Fruit fly (Drosophila melanogaster) whole organism, embryonic: ENCODE results near the gene CheB74a.

Source experiments
- Ada2b ChIP-seq: fragments of 200-800 bp; sonication (Bioruptor generic); IDR thresholded peaks from 2 replicates; pipeline ENCODE4 v1.3.6; 2022; ENCODE audit warnings: missing biosample characterization, missing genetic modification characterization
- BtbVII ChIP-seq: fragments of 200-800 bp; sonication (Bioruptor generic); optimal IDR thresholded peaks from 3 replicates; lab custom pipeline; 2017; ENCODE audit warnings: missing biosample characterization, mild to moderate bottlenecking, missing genetic modification characterization
- CG10543 ChIP-seq: fragments of 200-800 bp; sonication (Bioruptor generic); optimal IDR thresholded peaks from 3 replicates; lab custom pipeline; 2017; ENCODE audit warnings: missing biosample characterization, mild to moderate bottlenecking, missing genetic modification characterization, moderate library complexity
- CG11247 ChIP-seq: fragments of 200-800 bp; sonication (Bioruptor generic); IDR thresholded peaks from 2 replicates; pipeline ENCODE4 v1.3.6; 2022; ENCODE audit warnings: missing biosample characterization, missing genetic modification characterization
- CG13287 ChIP-seq: fragments of 200-800 bp; sonication (Bioruptor generic); IDR thresholded peaks from 2 replicates; pipeline ENCODE4 v1.3.6; 2022; ENCODE audit warnings: missing biosample characterization, missing genetic modification characterization; ENCODE audit not compliant: partially characterized antibody
- CG13894 ChIP-seq: fragments of 200-800 bp; sonication (Bioruptor generic); optimal IDR thresholded peaks from 3 replicates; lab custom pipeline; 2018; ENCODE audit warnings: missing biosample characterization, mild to moderate bottlenecking, missing genetic modification characterization, moderate library complexity
- CG14014 ChIP-seq: fragments of 200-800 bp; sonication (Bioruptor generic); IDR thresholded peaks from 2 replicates; pipeline ENCODE4 v1.3.6; 2022; ENCODE audit warnings: missing biosample characterization, missing genetic modification characterization
- CG14050 ChIP-seq: fragments of 200-800 bp; sonication (Bioruptor generic); IDR thresholded peaks from 3 replicates; pipeline ENCODE4 v1.3.6; 2022; ENCODE audit warnings: missing biosample characterization, missing genetic modification characterization
- CG15269 ChIP-seq: fragments of 200-800 bp; sonication (Bioruptor generic); optimal IDR thresholded peaks from 2 replicates; lab custom pipeline; 2018; ENCODE audit warnings: missing biosample characterization, mild to moderate bottlenecking, missing genetic modification characterization, moderate library complexity
- CG15479 ChIP-seq: fragments of 200-800 bp; sonication (Bioruptor generic); optimal IDR thresholded peaks from 3 replicates; lab custom pipeline; 2019; ENCODE audit warnings: missing biosample characterization, mild to moderate bottlenecking, missing genetic modification characterization, moderate library complexity
- CG15514 ChIP-seq: fragments of 200-800 bp; sonication (Bioruptor generic); optimal IDR thresholded peaks from 3 replicates; lab custom pipeline; 2017; ENCODE audit warnings: missing biosample characterization, missing genetic modification characterization, mild to moderate bottlenecking, moderate library complexity, missing genetic modification reagents
- CG16779 ChIP-seq: fragments of 200-800 bp; sonication (Bioruptor generic); IDR thresholded peaks from 2 replicates; pipeline ENCODE4 v1.3.6; 2022; ENCODE audit warnings: missing biosample characterization, missing genetic modification characterization
- CG18599 ChIP-seq: fragments of 200-800 bp; sonication (Bioruptor generic); optimal IDR thresholded peaks from 3 replicates; lab custom pipeline; 2017; ENCODE audit warnings: missing biosample characterization, missing genetic modification characterization, mild to moderate bottlenecking, moderate library complexity, missing genetic modification reagents
- CG18619 ChIP-seq: fragments of 200-800 bp; sonication (Bioruptor generic); optimal IDR thresholded peaks from 3 replicates; lab custom pipeline; 2017; ENCODE audit warnings: missing biosample characterization, mild to moderate bottlenecking, missing genetic modification characterization
- CG18764 ChIP-seq: fragments of 200-800 bp; sonication (Bioruptor generic); optimal IDR thresholded peaks from 3 replicates; lab custom pipeline; 2016; ENCODE audit warnings: missing biosample characterization, missing genetic modification characterization
- CG2120 ChIP-seq: fragments of 200-800 bp; sonication (Bioruptor generic); optimal IDR thresholded peaks from 3 replicates; lab custom pipeline; 2016; ENCODE audit warnings: missing biosample characterization, missing genetic modification characterization
- CG2678 ChIP-seq: fragments of 200-800 bp; sonication (Bioruptor generic); optimal IDR thresholded peaks from 3 replicates; lab custom pipeline; 2019; ENCODE audit warnings: missing biosample characterization, mild to moderate bottlenecking, missing genetic modification characterization, moderate library complexity
- CG3281 ChIP-seq: fragments of 200-800 bp; sonication (Bioruptor generic); optimal IDR thresholded peaks from 3 replicates; lab custom pipeline; 2017; ENCODE audit warnings: missing biosample characterization, mild to moderate bottlenecking, missing genetic modification characterization
- CG7556 ChIP-seq: fragments of 200-800 bp; sonication (Bioruptor generic); optimal IDR thresholded peaks from 2 replicates; lab custom pipeline; 2017; ENCODE audit warnings: missing biosample characterization, mild to moderate bottlenecking, missing genetic modification characterization
- Doc2 ChIP-seq: fragments of 200-800 bp; sonication (Bioruptor generic); IDR thresholded peaks from 2 replicates; pipeline ENCODE4 v1.3.6; 2022; ENCODE audit warnings: missing biosample characterization, missing genetic modification characterization
- E2f1 ChIP-seq: fragments of 200-800 bp; sonication (Bioruptor generic); IDR thresholded peaks from 2 replicates; pipeline ENCODE4 v1.3.6; 2022; ENCODE audit warnings: missing biosample characterization, missing genetic modification characterization
- Fer1 ChIP-seq: fragments of 200-800 bp; sonication (Bioruptor generic); optimal IDR thresholded peaks from 2 replicates; lab custom pipeline; 2017; ENCODE audit warnings: missing biosample characterization, mild to moderate bottlenecking, missing genetic modification characterization
- Hmr ChIP-seq: fragments of 200-800 bp; sonication (Bioruptor generic); optimal IDR thresholded peaks from 3 replicates; lab custom pipeline; 2017; ENCODE audit warnings: mild to moderate bottlenecking, missing biosample characterization, missing genetic modification reagents, missing genetic modification characterization
- Jarid2 ChIP-seq: fragments of 200-800 bp; sonication (Bioruptor generic); optimal IDR thresholded peaks from 3 replicates; lab custom pipeline; 2017; ENCODE audit warnings: mild to moderate bottlenecking, missing biosample characterization, missing genetic modification reagents, missing genetic modification characterization
- Lhr ChIP-seq: fragments of 200-800 bp; sonication (Bioruptor generic); optimal IDR thresholded peaks from 3 replicates; lab custom pipeline; 2017; ENCODE audit warnings: mild to moderate bottlenecking, missing biosample characterization, missing genetic modification reagents, missing genetic modification characterization
- Lim3 ChIP-seq: fragments of 200-800 bp; sonication (Bioruptor generic); IDR thresholded peaks from 2 replicates; pipeline ENCODE4 v1.3.6; 2022; ENCODE audit warnings: missing biosample characterization, missing genetic modification characterization
- Med ChIP-seq: fragments of 200-800 bp; sonication (Bioruptor generic); peaks from one replicate; lab custom pipeline; 2016; ENCODE audit warnings: missing biosample characterization, missing genetic modification characterization, mild to moderate bottlenecking, inconsistent platforms, moderate library complexity
- Meics ChIP-seq: fragments of 200-800 bp; sonication (Bioruptor generic); optimal IDR thresholded peaks from 2 replicates; lab custom pipeline; 2017; ENCODE audit warnings: missing biosample characterization, mild to moderate bottlenecking, missing genetic modification characterization
- Mes4 ChIP-seq: fragments of 200-800 bp; sonication (Bioruptor generic); optimal IDR thresholded peaks from 2 replicates; lab custom pipeline; 2016; ENCODE audit warnings: missing biosample characterization, missing genetic modification characterization
- Rfx ChIP-seq: fragments of 200-800 bp; sonication (Bioruptor generic); IDR thresholded peaks from 2 replicates; pipeline ENCODE4 v1.3.6; 2022; ENCODE audit warnings: missing biosample characterization, missing genetic modification characterization
- abd-A ChIP-seq: fragments of 200-800 bp; sonication (Bioruptor generic); optimal IDR thresholded peaks from 3 replicates; lab custom pipeline; 2019; ENCODE audit warnings: missing biosample characterization, mild to moderate bottlenecking, missing genetic modification characterization, moderate library complexity
- caup ChIP-seq: fragments of 200-800 bp; sonication (Bioruptor generic); optimal IDR thresholded peaks from 3 replicates; lab custom pipeline; 2017; ENCODE audit warnings: missing biosample characterization, mild to moderate bottlenecking, missing genetic modification characterization, moderate library complexity; ENCODE audit not compliant: severe bottlenecking
- emc ChIP-seq: fragments of 200-800 bp; sonication (Bioruptor generic); optimal IDR thresholded peaks from 2 replicates; lab custom pipeline; 2016; ENCODE audit warnings: missing biosample characterization, missing genetic modification characterization
- eyg ChIP-seq: fragments of 200-800 bp; sonication (Bioruptor generic); optimal IDR thresholded peaks from 3 replicates; lab custom pipeline; 2016; ENCODE audit warnings: missing biosample characterization, missing genetic modification characterization
- ftz-f1 ChIP-seq: fragments of 200-800 bp; sonication (Bioruptor generic); optimal IDR thresholded peaks from 2 replicates; lab custom pipeline; 2016; ENCODE audit warnings: missing biosample characterization, missing genetic modification characterization
- gro ChIP-seq: fragments of 200-800 bp; sonication (Bioruptor generic); optimal IDR thresholded peaks from 2 replicates; lab custom pipeline; 2016; ENCODE audit warnings: missing biosample characterization, missing genetic modification characterization
- ind ChIP-seq: fragments of 200-800 bp; sonication (Bioruptor generic); optimal IDR thresholded peaks from 3 replicates; lab custom pipeline; 2016; ENCODE audit warnings: missing biosample characterization, missing genetic modification characterization
- kah ChIP-seq: fragments of 200-800 bp; sonication (Bioruptor generic); optimal IDR thresholded peaks from 2 replicates; lab custom pipeline; 2018; ENCODE audit warnings: missing biosample characterization, mild to moderate bottlenecking, missing genetic modification characterization
- lab ChIP-seq: fragments of 200-800 bp; sonication (Bioruptor generic); optimal IDR thresholded peaks from 3 replicates; lab custom pipeline; 2017; ENCODE audit warnings: missing biosample characterization, missing genetic modification characterization, mild to moderate bottlenecking, moderate library complexity, missing genetic modification reagents
- lbe ChIP-seq: fragments of 200-800 bp; sonication (Bioruptor generic); optimal IDR thresholded peaks from 2 replicates; lab custom pipeline; 2016; ENCODE audit warnings: missing biosample characterization, mild to moderate bottlenecking, missing genetic modification characterization
- lov ChIP-seq, 2 experiments: fragments of 200-800 bp in 1 of 2; fragments of >200 bp in 1 of 2; sonication (Bioruptor generic) in 1 of 2; IDR thresholded peaks in 1 of 2; optimal IDR thresholded peaks in 1 of 2; 2 replicates in 1 of 2; 3 replicates in 1 of 2; pipeline versions ENCODE4 v1.3.6 to Lab custom; 2017 to 2022; ENCODE audit warnings: missing biosample characterization in 1 of 2, missing genetic modification characterization in 1 of 2
- mirr ChIP-seq: fragments of 200-800 bp; sonication (Bioruptor generic); optimal IDR thresholded peaks from 3 replicates; lab custom pipeline; 2018; ENCODE audit warnings: missing biosample characterization, mild to moderate bottlenecking, missing genetic modification characterization
- nom ChIP-seq: fragments of 200-800 bp; sonication (Bioruptor generic); optimal IDR thresholded peaks from 2 replicates; lab custom pipeline; 2017; ENCODE audit warnings: missing biosample characterization, missing genetic modification characterization, mild to moderate bottlenecking, moderate library complexity, missing genetic modification reagents
- odd ChIP-seq: fragments of 200-800 bp; sonication (Bioruptor generic); optimal IDR thresholded peaks from 2 replicates; lab custom pipeline; 2017; ENCODE audit warnings: missing biosample characterization, mild to moderate bottlenecking, missing genetic modification characterization
- sob ChIP-seq: fragments of 200-800 bp; sonication (Bioruptor generic); IDR thresholded peaks from 2 replicates; pipeline ENCODE4 v1.3.6; 2022; ENCODE audit warnings: missing biosample characterization, missing genetic modification characterization
- tio ChIP-seq: fragments of 200-800 bp; sonication (Bioruptor generic); optimal IDR thresholded peaks from 2 replicates; lab custom pipeline; 2017; ENCODE audit warnings: missing biosample characterization, missing genetic modification characterization, inconsistent platforms
- twi ChIP-seq: fragments of 200-800 bp; optimal IDR thresholded peaks from 2 replicates; lab custom pipeline; 2019; ENCODE audit warnings: missing biosample characterization, mild to moderate bottlenecking, missing genetic modification characterization, moderate library complexity
- usp ChIP-seq: fragments of >200 bp; optimal IDR thresholded peaks from 2 replicates; lab custom pipeline; 2017; ENCODE audit warnings: missing biosample characterization, missing genetic modification characterization
- z ChIP-seq: fragments of 200-800 bp; sonication (Bioruptor generic); IDR thresholded peaks from 3 replicates; pipeline ENCODE4 v1.3.6; 2022; ENCODE audit warnings: missing biosample characterization, missing genetic modification characterization

CheB74a gene

DNA sequence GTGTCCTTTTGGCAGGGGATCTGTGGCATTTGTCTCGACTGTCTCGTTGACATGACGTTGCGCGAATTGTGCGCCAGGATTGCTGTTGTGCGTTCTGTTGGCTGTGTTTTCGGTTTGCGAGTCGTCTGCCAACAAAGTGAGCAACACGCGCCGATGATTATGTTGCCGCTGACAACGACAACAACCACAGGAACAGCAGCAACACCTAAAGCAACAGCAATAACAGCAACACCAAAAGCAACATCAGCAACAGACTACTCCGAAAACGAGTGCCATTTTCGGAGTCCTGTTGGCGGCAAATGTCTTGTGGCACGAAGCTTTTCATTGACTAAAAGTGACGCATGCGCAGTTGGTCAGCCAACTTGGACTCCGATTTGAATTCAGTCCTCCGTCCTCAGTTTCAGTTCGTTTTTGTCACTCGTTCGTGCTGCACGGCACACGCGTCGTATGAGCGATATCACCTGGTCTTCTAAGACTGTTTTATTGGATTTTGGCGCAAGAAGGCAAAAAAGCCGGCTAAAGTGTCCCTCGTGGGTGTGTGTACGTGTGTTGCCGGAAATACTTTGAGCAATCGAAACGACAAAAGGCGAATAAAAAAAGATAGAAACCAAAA, 30.0 kb downstream of the CheB74a start, which contains the start of gene Ccn (continued):
- TF ChIP-seq tio (no peak), CG11247 (GFP tag; lab: Robert Waterston, UW) (no peak), Doc2 (GFP tag; lab: Robert Waterston, UW) (no peak), Jarid2 (peak; percentile 18), abd-A (peak; percentile 56), Lhr (no peak), sob (no peak), E2f1 (no peak), CG13287 (GFP tag; lab: Robert Waterston, UW) (no peak), lov (optimal IDR thresholded peaks at IDR 0.05; lab: Kevin White, UChicago) (no peak), lov (GFP tag; IDR thresholded peaks at IDR 0.05; lab: Robert Waterston, UW) (no peak), ftz-f1 (GFP tag; lab: Kevin White, UChicago) (no peak), CG16779 (no peak), odd (GFP tag; lab: Kevin White, UChicago) (no peak), usp (GFP tag; lab: Kevin White, UChicago) (no peak), nom (GFP tag; lab: Kevin White, UChicago) (no peak), Ada2b (GFP tag; lab: Robert Waterston, UW) (no peak), emc (GFP tag; lab: Kevin White, UChicago) (no peak), Mes4 (GFP tag; lab: Kevin White, UChicago) (no peak)

DNA sequence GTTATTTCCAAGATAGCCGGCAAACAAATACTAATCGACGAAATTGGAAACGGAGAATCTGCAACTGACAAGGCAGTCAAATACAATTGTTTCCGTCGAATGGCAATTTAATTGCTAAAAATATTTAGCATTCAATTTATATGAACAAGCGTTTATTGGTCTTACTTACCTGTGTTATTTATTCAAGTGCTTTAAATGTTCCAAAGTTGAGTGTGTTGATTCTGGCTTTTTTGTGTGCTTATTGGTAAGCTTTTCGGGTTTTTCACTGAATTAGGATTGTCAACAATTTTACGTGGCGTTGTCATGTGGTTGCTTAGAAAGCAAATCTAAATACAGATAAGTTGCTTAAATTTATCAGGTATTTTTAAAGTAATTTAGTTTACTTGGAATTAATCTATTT, 47.9 kb downstream of the CheB74a start:
- TF ChIP-seq BtbVII (GFP tag; lab: Kevin White, UChicago) (peak; percentile 45), CG15514 (GFP tag; lab: Kevin White, UChicago) (peak; percentile 29), gro (no peak), ind (GFP tag; lab: Kevin White, UChicago) (no peak), mirr (GFP tag; lab: Kevin White, UChicago) (peak; percentile 1), Fer1 (GFP tag; lab: Kevin White, UChicago) (peak; percentile 55), CG15479 (GFP tag; lab: Kevin White, UChicago) (no peak), caup (peak; percentile 39), Lim3 (GFP tag; lab: Robert Waterston, UW) (no peak), Doc2 (GFP tag; lab: Robert Waterston, UW) (no peak), CG2678 (tag; lab: Kevin White, UChicago) (peak; percentile 4), Meics (GFP tag; lab: Kevin White, UChicago) (peak; percentile 13), twi (tag; lab: Kevin White, UChicago) (no peak), lbe (GFP tag; lab: Kevin White, UChicago) (no peak), Hmr (GFP tag; lab: Kevin White, UChicago) (peak; percentile 46), CG13894 (tag; lab: Kevin White, UChicago) (peak; percentile 7), CG2120 (GFP tag; lab: Kevin White, UChicago) (peak; percentile 10), CG3281 (GFP tag; lab: Kevin White, UChicago) (peak; percentile 18), CG15269 (tag; lab: Kevin White, UChicago) (no peak), kah (GFP tag; lab: Kevin White, UChicago) (no peak), CG7556 (GFP tag; lab: Kevin White, UChicago) (no peak), Rfx (GFP tag; lab: Robert Waterston, UW) (peak; percentile 32; the same call in 1 of the 2 replicates), CG10543 (peak; percentile 6), lab (peak; percentile 67), Med (GFP tag; lab: Kevin White, UChicago) (peak; percentile 44), CG18619 (GFP tag; lab: Kevin White, UChicago) (no peak), eyg (GFP tag; lab: Kevin White, UChicago) (no peak), z (no peak), CG14014 (GFP tag; lab: Robert Waterston, UW) (no peak), CG14050 (GFP tag; lab: Robert Waterston, UW) (no peak), CG18764 (GFP tag; lab: Kevin White, UChicago) (no peak), CG18599 (GFP tag; lab: Kevin White, UChicago) (peak; percentile 70)
